Worm (Caenorhabditis elegans) whole organism, L3 larva: Measurements from ENCODE around the gene F59E11.2.

ENCODE experiments used
- ceh-16 ChIP-seq: sonication (generic microtip); optimal IDR thresholded peaks from 2 replicates; lab custom pipeline; 2017; ENCODE audit warnings: missing biosample characterization, missing genetic modification characterization
- ceh-28 ChIP-seq: fragments of 150-350 bp; optimal IDR thresholded peaks from 2 replicates; lab custom pipeline; 2014; ENCODE audit warnings: missing biosample characterization, missing genetic modification reagents, missing genetic modification characterization
- ceh-82 ChIP-seq: fragments of 150-350 bp; optimal IDR thresholded peaks from 2 replicates; lab custom pipeline; 2014; ENCODE audit warnings: missing biosample characterization, missing genetic modification characterization
- ceh-9 ChIP-seq: sonication (generic microtip); optimal IDR thresholded peaks from 2 replicates; lab custom pipeline; 2018; ENCODE audit warnings: missing biosample characterization, missing genetic modification characterization
- daf-12 ChIP-seq: fragments of 150-350 bp; optimal IDR thresholded peaks from 2 replicates; lab custom pipeline; 2014; ENCODE audit warnings: missing biosample characterization, missing genetic modification reagents, missing genetic modification characterization
- egl-27 ChIP-seq: sonication (generic microtip); optimal IDR thresholded peaks from 4 replicates; lab custom pipeline; 2017; ENCODE audit warnings: missing biosample characterization, missing genetic modification reagents, missing genetic modification characterization
- egl-5 ChIP-seq: fragments of 150-350 bp; optimal IDR thresholded peaks from 2 replicates; lab custom pipeline; 2017; ENCODE audit warnings: missing biosample characterization, missing genetic modification reagents, missing genetic modification characterization, inconsistent platforms
- elt-1 ChIP-seq: fragments of 150-350 bp; optimal IDR thresholded peaks from 2 replicates; lab custom pipeline; 2014; ENCODE audit warnings: missing biosample characterization, missing genetic modification characterization
- fkh-10 ChIP-seq: sonication (generic microtip); optimal IDR thresholded peaks from 2 replicates; lab custom pipeline; 2017; ENCODE audit warnings: missing biosample characterization, missing genetic modification reagents, missing genetic modification characterization
- fkh-2 ChIP-seq: fragments of 150-350 bp; optimal IDR thresholded peaks from 2 replicates; lab custom pipeline; 2014; ENCODE audit warnings: missing biosample characterization, missing genetic modification reagents, missing genetic modification characterization
- fos-1 ChIP-seq: fragments of 150-350 bp; optimal IDR thresholded peaks from 2 replicates; lab custom pipeline; 2014; ENCODE audit warnings: missing biosample characterization, missing genetic modification characterization
- jun-1 ChIP-seq: fragments of 150-350 bp; optimal IDR thresholded peaks from 2 replicates; lab custom pipeline; 2014; ENCODE audit warnings: missing biosample characterization, missing genetic modification reagents, missing genetic modification characterization
- mdl-1 ChIP-seq: fragments of 150-350 bp; optimal IDR thresholded peaks from 2 replicates; lab custom pipeline; 2014; ENCODE audit warnings: missing biosample characterization, missing genetic modification characterization
- nhr-12 ChIP-seq: fragments of 150-350 bp; optimal IDR thresholded peaks from 2 replicates; lab custom pipeline; 2014; ENCODE audit warnings: missing biosample characterization, missing genetic modification characterization
- nhr-23 ChIP-seq: fragments of 150-350 bp; optimal IDR thresholded peaks from 2 replicates; lab custom pipeline; 2014; ENCODE audit warnings: missing biosample characterization, missing genetic modification reagents, missing genetic modification characterization
- nhr-237 ChIP-seq: fragments of 150-350 bp; optimal IDR thresholded peaks from 2 replicates; lab custom pipeline; 2014; ENCODE audit warnings: missing biosample characterization, missing genetic modification characterization
- nhr-25 ChIP-seq: sonication (generic microtip); optimal IDR thresholded peaks from 2 replicates; lab custom pipeline; 2017; ENCODE audit warnings: missing biosample characterization, missing genetic modification characterization
- nhr-28 ChIP-seq: fragments of 150-350 bp; optimal IDR thresholded peaks from 2 replicates; lab custom pipeline; 2014; ENCODE audit warnings: missing biosample characterization, missing genetic modification characterization
- nhr-43 ChIP-seq: sonication (generic microtip); optimal IDR thresholded peaks from 2 replicates; lab custom pipeline; 2016; ENCODE audit warnings: mild to moderate bottlenecking, missing genetic modification characterization, missing compliant biosample characterization; ENCODE audit not compliant: poor library complexity, severe bottlenecking
- nhr-67 ChIP-seq: fragments of 150-350 bp; optimal IDR thresholded peaks from 2 replicates; lab custom pipeline; 2014; ENCODE audit warnings: missing biosample characterization, missing genetic modification characterization
- nhr-77 ChIP-seq: fragments of 150-350 bp; optimal IDR thresholded peaks from 2 replicates; lab custom pipeline; 2014; ENCODE audit warnings: missing biosample characterization, missing genetic modification characterization
- pha-4 ChIP-seq: fragments of 150-350 bp; optimal IDR thresholded peaks from 2 replicates; lab custom pipeline; 2014; ENCODE audit warnings: missing biosample characterization, missing genetic modification reagents, missing genetic modification characterization
- pqm-1 ChIP-seq: fragments of 150-350 bp; optimal IDR thresholded peaks from 2 replicates; lab custom pipeline; 2017; ENCODE audit warnings: missing biosample characterization, missing genetic modification characterization, inconsistent platforms
- sea-2 ChIP-seq: fragments of 150-350 bp; sonication (generic microtip); optimal IDR thresholded peaks from 4 replicates; lab custom pipeline; 2014; ENCODE audit warnings: missing biosample characterization, missing genetic modification reagents, missing genetic modification characterization
- skn-1 ChIP-seq: fragments of 150-350 bp; optimal IDR thresholded peaks from 2 replicates; lab custom pipeline; 2014; ENCODE audit warnings: missing biosample characterization, missing genetic modification characterization
- snpc-4 ChIP-seq: fragments of 150-350 bp; optimal IDR thresholded peaks from 2 replicates; lab custom pipeline; 2014; ENCODE audit warnings: missing biosample characterization, missing genetic modification characterization
- tbx-2 ChIP-seq: sonication (generic microtip); optimal IDR thresholded peaks from 2 replicates; lab custom pipeline; 2016; ENCODE audit warnings: mild to moderate bottlenecking, missing genetic modification characterization, missing compliant biosample characterization
- unc-39 ChIP-seq: sonication (generic microtip); optimal IDR thresholded peaks from 4 replicates; lab custom pipeline; 2017; ENCODE audit warnings: missing biosample characterization, missing genetic modification characterization
- zag-1 ChIP-seq: fragments of 150-350 bp; optimal IDR thresholded peaks from 2 replicates; lab custom pipeline; 2014; ENCODE audit warnings: missing biosample characterization, missing genetic modification characterization
- ztf-4 ChIP-seq: fragments of 150-350 bp; optimal IDR thresholded peaks from 2 replicates; lab custom pipeline; 2014; ENCODE audit warnings: missing biosample characterization, missing genetic modification characterization

F59E11.2 gene

DNA sequence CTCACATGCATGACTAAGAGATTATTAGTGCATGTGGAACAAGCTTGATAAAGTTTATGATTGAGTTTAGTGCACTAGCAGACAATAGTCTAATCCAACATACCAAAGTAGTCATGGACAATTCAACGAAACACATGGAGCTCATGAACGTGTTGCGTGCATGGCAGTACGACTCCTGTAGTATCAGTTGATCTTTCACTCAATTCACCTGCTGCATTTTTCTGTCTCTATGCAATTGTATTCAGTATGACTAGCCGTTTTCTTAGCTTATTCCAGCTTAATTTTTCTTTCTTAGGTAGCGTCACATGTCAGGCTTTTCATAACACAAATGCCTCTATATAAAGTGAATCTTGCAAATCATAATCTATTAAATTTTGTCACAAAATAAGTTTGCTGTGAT, 2.0 kb downstream of the F59E11.2 start, which contains the start of gene srx-1:
srx-1 (plus strand) TSS at position 382 of the 400 bp plus-strand sequence.
- TF ChIP-seq egl-27 (tag; lab: Kevin White, UChicago), result no peak
- no peak for TF ChIP-seq sea-2 (GFP tag; lab: Kevin White, UChicago)
- TF ChIP-seq pqm-1 (tag; lab: Kevin White, UChicago), result no peak
- TF ChIP-seq snpc-4 (tag; lab: Kevin White, UChicago), result no peak
- no peak for TF ChIP-seq ceh-82 (tag; lab: Kevin White, UChicago)
- no peak for TF ChIP-seq mdl-1 (tag; lab: Kevin White, UChicago)

ce11 chrV:9005243-9005642, 4.0 kb downstream of the F59E11.2 start, which contains the start of gene srx-3:
srx-3 (plus strand) TSS chrV:9005543.
- TF ChIP-seq zag-1, result no peak
- TF ChIP-seq nhr-23 (tag; lab: Kevin White, UChicago), result no peak
- no peak for TF ChIP-seq skn-1 (tag; lab: Kevin White, UChicago)

ce11 chrV:9009175-9009574, 7.9 kb downstream of the F59E11.2 start, which contains the start of gene srx-2:
srx-2 (plus strand) TSS chrV:9009475.
- TF ChIP-seq ceh-9 (tag; lab: Kevin White, UChicago) (no peak), daf-12 (no peak), fkh-10 (GFP tag; lab: Kevin White, UChicago) (no peak), ztf-4 (tag; lab: Kevin White, UChicago) (no peak), snpc-4 (tag; lab: Kevin White, UChicago) (no peak), nhr-237 (tag; lab: Kevin White, UChicago) (no peak)

ce11 chrV:9013765-9014164, 12.5 kb downstream of the F59E11.2 start, which contains the start of gene srh-201:
srh-201 (minus strand) TSS chrV:9013865.
- TF ChIP-seq fkh-10 (GFP tag; lab: Kevin White, UChicago), result no peak
- no peak for TF ChIP-seq pha-4 (tag; lab: Kevin White, UChicago)
- TF ChIP-seq skn-1 (tag; lab: Kevin White, UChicago), result no peak
- TF ChIP-seq pqm-1 (tag; lab: Kevin White, UChicago), result no peak
- no peak for TF ChIP-seq nhr-43 (tag; lab: Kevin White, UChicago)
- TF ChIP-seq sea-2 (GFP tag; lab: Kevin White, UChicago), result no peak
- no peak for TF ChIP-seq nhr-25 (tag; lab: Kevin White, UChicago)
- TF ChIP-seq ceh-16 (tag; lab: Kevin White, UChicago), result no peak
- TF ChIP-seq jun-1 (tag; lab: Kevin White, UChicago), result no peak
- no peak for TF ChIP-seq nhr-12 (tag; lab: Kevin White, UChicago)
- no peak for TF ChIP-seq fos-1
- TF ChIP-seq nhr-77, result no peak
- TF ChIP-seq tbx-2 (tag; lab: Kevin White, UChicago), result no peak
- no peak for TF ChIP-seq unc-39 (tag; lab: Kevin White, UChicago)
- TF ChIP-seq egl-5 (tag; lab: Kevin White, UChicago), result no peak
- TF ChIP-seq fkh-2 (tag; lab: Kevin White, UChicago), result no peak
- no peak for TF ChIP-seq elt-1 (tag; lab: Kevin White, UChicago)
- no peak for TF ChIP-seq nhr-237 (tag; lab: Kevin White, UChicago)
- no peak for TF ChIP-seq ceh-28 (tag; lab: Kevin White, UChicago)

DNA sequence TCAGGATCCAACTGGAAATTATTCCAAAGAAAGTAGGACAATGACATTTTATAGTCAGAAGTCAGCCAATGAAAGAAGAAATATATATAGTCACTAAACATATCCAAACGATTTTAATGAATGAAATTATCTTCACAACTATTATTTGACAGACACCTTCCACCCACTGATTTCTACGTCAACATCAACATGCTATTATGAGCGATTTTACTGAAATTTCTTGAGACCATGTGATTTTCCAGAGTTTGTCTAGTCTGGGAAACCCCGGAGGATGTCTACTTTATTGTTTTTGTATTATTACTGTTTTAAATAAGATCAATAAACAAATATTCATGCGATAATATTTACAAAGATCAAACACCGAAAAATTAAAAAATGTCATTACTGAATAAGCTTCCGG, 14.3 kb downstream of the F59E11.2 start, which contains the start of gene srt-18:
srt-18 (minus strand) TSS at position 101 of the 400 bp plus-strand sequence.
- no peak for TF ChIP-seq fos-1
- no peak for TF ChIP-seq sea-2 (GFP tag; lab: Kevin White, UChicago)
- TF ChIP-seq elt-1 (tag; lab: Kevin White, UChicago), result no peak
- no peak for TF ChIP-seq nhr-23 (tag; lab: Kevin White, UChicago)
- no peak for TF ChIP-seq nhr-28 (tag; lab: Kevin White, UChicago)

- TF ChIP-seq nhr-25 (tag; lab: Kevin White, UChicago) (no peak), ceh-82 (tag; lab: Kevin White, UChicago) (no peak), nhr-12 (tag; lab: Kevin White, UChicago) (no peak), nhr-67 (tag; lab: Kevin White, UChicago) (no peak)
Observed at ce11 chrV:9016479-9016878, 15.2 kb downstream of the F59E11.2 start, which contains the start of gene oac-40. oac-40 (plus strand) TSS chrV:9016779.
